Fruit fly (Drosophila melanogaster) whole organism, embryonic: Measurements from ENCODE around the gene Aatf.

Experiments used
- CG10462 ChIP-seq: fragments of 200-800 bp; sonication (Bioruptor generic); optimal IDR thresholded peaks from 2 replicates; lab custom pipeline; 2016; ENCODE audit warnings: missing biosample characterization, missing genetic modification characterization
- CG11695 ChIP-seq: fragments of 200-800 bp; sonication (Bioruptor generic); IDR thresholded peaks from 3 replicates; pipeline ENCODE4 v1.3.6; 2022; ENCODE audit warnings: missing biosample characterization, missing genetic modification characterization
- CG13296 ChIP-seq: fragments of 200-800 bp; sonication (Bioruptor generic); optimal IDR thresholded peaks from 3 replicates; lab custom pipeline; 2018; ENCODE audit warnings: missing biosample characterization, mild to moderate bottlenecking, missing genetic modification characterization
- CG13424 ChIP-seq: fragments of 200-800 bp; sonication (Bioruptor generic); optimal IDR thresholded peaks from 2 replicates; lab custom pipeline; 2019; ENCODE audit warnings: missing biosample characterization, mild to moderate bottlenecking, missing genetic modification characterization, moderate library complexity
- CG15269 ChIP-seq: fragments of 200-800 bp; sonication (Bioruptor generic); optimal IDR thresholded peaks from 2 replicates; lab custom pipeline; 2018; ENCODE audit warnings: missing biosample characterization, mild to moderate bottlenecking, missing genetic modification characterization, moderate library complexity
- CG1602 ChIP-seq: fragments of 200-800 bp; sonication (Bioruptor generic); optimal IDR thresholded peaks from 3 replicates; lab custom pipeline; 2016; ENCODE audit warnings: missing biosample characterization, missing genetic modification characterization
- CG18262 ChIP-seq: fragments of 200-800 bp; optimal IDR thresholded peaks from 3 replicates; lab custom pipeline; 2019; ENCODE audit warnings: missing biosample characterization, mild to moderate bottlenecking, missing genetic modification characterization, moderate library complexity
- CG2116 ChIP-seq: fragments of 200-800 bp; sonication (Bioruptor generic); optimal IDR thresholded peaks from 3 replicates; lab custom pipeline; 2018; ENCODE audit warnings: missing biosample characterization, mild to moderate bottlenecking, missing genetic modification characterization
- CG2120 ChIP-seq: fragments of 200-800 bp; sonication (Bioruptor generic); optimal IDR thresholded peaks from 3 replicates; lab custom pipeline; 2016; ENCODE audit warnings: missing biosample characterization, missing genetic modification characterization
- CG2129 ChIP-seq: fragments of 200-800 bp; sonication (Bioruptor generic); IDR thresholded peaks from 2 replicates; pipeline ENCODE4 v1.3.6; 2022; ENCODE audit warnings: missing biosample characterization, missing genetic modification characterization; ENCODE audit not compliant: partially characterized antibody
- CG2889 ChIP-seq: fragments of 200-800 bp; sonication (Bioruptor generic); IDR thresholded peaks from 3 replicates; pipeline ENCODE4 v1.3.6; 2022; ENCODE audit warnings: missing biosample characterization, missing genetic modification characterization
- CG30431 ChIP-seq: fragments of 200-800 bp; sonication (Bioruptor generic); optimal IDR thresholded peaks from 2 replicates; lab custom pipeline; 2017; ENCODE audit warnings: missing biosample characterization, missing genetic modification characterization
- CG33213 ChIP-seq: fragments of 200-800 bp; sonication (Bioruptor generic); optimal IDR thresholded peaks from 3 replicates; lab custom pipeline; 2016; ENCODE audit warnings: missing biosample characterization, missing genetic modification characterization
- CG3726 ChIP-seq: fragments of 200-800 bp; sonication (Bioruptor generic); IDR thresholded peaks from 3 replicates; pipeline ENCODE4, ENCODE4 v1.3.6; 2022; ENCODE audit warnings: missing biosample characterization, missing genetic modification characterization
- CG4854 ChIP-seq: fragments of 200-800 bp; sonication (Bioruptor generic); optimal IDR thresholded peaks from 2 replicates; lab custom pipeline; 2016; ENCODE audit warnings: missing biosample characterization, missing genetic modification characterization, inconsistent platforms
- CG5180 ChIP-seq: fragments of 200-800 bp; sonication (Bioruptor generic); optimal IDR thresholded peaks from 3 replicates; lab custom pipeline; 2017; ENCODE audit warnings: missing biosample characterization, missing genetic modification characterization, mild to moderate bottlenecking, moderate library complexity, missing genetic modification reagents
- CG5953 ChIP-seq: fragments of 200-800 bp; sonication (Bioruptor generic); IDR thresholded peaks from 2 replicates; pipeline ENCODE4 v1.3.6; 2022; ENCODE audit warnings: missing biosample characterization, missing genetic modification characterization
- CG7357 ChIP-seq: fragments of 200-800 bp; sonication (Bioruptor generic); IDR thresholded peaks from 3 replicates; pipeline ENCODE4 v1.3.6; 2022; ENCODE audit warnings: missing biosample characterization, missing genetic modification characterization
- CG7786 ChIP-seq: fragments of 200-800 bp; sonication (Bioruptor generic); optimal IDR thresholded peaks from 2 replicates; lab custom pipeline; 2016; ENCODE audit warnings: missing biosample characterization, missing genetic modification characterization
- CG9609 ChIP-seq: fragments of 200-800 bp; sonication (Bioruptor generic); optimal IDR thresholded peaks from 3 replicates; lab custom pipeline; 2016; ENCODE audit warnings: missing biosample characterization, missing genetic modification characterization
- CrebB ChIP-seq: fragments of 200-800 bp; sonication (Bioruptor generic); optimal IDR thresholded peaks from 3 replicates; lab custom pipeline; 2018; ENCODE audit warnings: missing biosample characterization, mild to moderate bottlenecking, missing genetic modification characterization
- D ChIP-seq, 2 experiments: fragments of 200-800 bp in 1 of 2; fragments of >200 bp in 1 of 2; sonication (Bioruptor generic) in 1 of 2; optimal IDR thresholded peaks; 2 replicates in 1 of 2; 3 replicates in 1 of 2; lab custom pipeline; 2017; ENCODE audit warnings: mild to moderate bottlenecking in 1 of 2, missing biosample characterization in 1 of 2, missing genetic modification characterization in 1 of 2, missing genetic modification reagents in 1 of 2
- Doc2 ChIP-seq: fragments of 200-800 bp; sonication (Bioruptor generic); IDR thresholded peaks from 2 replicates; pipeline ENCODE4 v1.3.6; 2022; ENCODE audit warnings: missing biosample characterization, missing genetic modification characterization
- Fer3 ChIP-seq: fragments of 200-800 bp; sonication (Bioruptor generic); optimal IDR thresholded peaks from 2 replicates; lab custom pipeline; 2018; ENCODE audit warnings: missing biosample characterization, mild to moderate bottlenecking, missing genetic modification characterization, moderate library complexity
- HHEX ChIP-seq: fragments of 200-800 bp; sonication (Bioruptor generic); optimal IDR thresholded peaks from 3 replicates; lab custom pipeline; 2017; ENCODE audit warnings: missing biosample characterization, mild to moderate bottlenecking, missing genetic modification characterization, missing genetic modification reagents
- HmgZ ChIP-seq: fragments of 200-800 bp; sonication (Bioruptor generic); optimal IDR thresholded peaks from 2 replicates; lab custom pipeline; 2018; ENCODE audit warnings: missing biosample characterization, mild to moderate bottlenecking, missing genetic modification characterization
- Lpt ChIP-seq: fragments of >200 bp; optimal IDR thresholded peaks from 2 replicates; lab custom pipeline; 2018; ENCODE audit warnings: missing biosample characterization, missing genetic modification characterization
- Nf-YB ChIP-seq: fragments of 200-800 bp; sonication (Bioruptor generic); optimal IDR thresholded peaks from 3 replicates; lab custom pipeline; 2019; ENCODE audit warnings: missing biosample characterization, mild to moderate bottlenecking, missing genetic modification characterization, moderate library complexity
- Ravus ChIP-seq: fragments of 200-800 bp; sonication (Bioruptor generic); IDR thresholded peaks from 2 replicates; pipeline ENCODE4 v1.3.6; 2022; ENCODE audit warnings: missing biosample characterization, missing genetic modification characterization
- bab2 ChIP-seq: fragments of 200-800 bp; sonication (Bioruptor generic); optimal IDR thresholded peaks from 2 replicates; lab custom pipeline; 2016; ENCODE audit warnings: missing biosample characterization, missing genetic modification characterization
- cas ChIP-seq: fragments of 200-800 bp; sonication (Bioruptor generic); IDR thresholded peaks from 2 replicates; pipeline ENCODE4 v1.3.6; 2022; ENCODE audit warnings: missing biosample characterization, missing genetic modification characterization
- chn ChIP-seq: fragments of 200-800 bp; sonication (Bioruptor generic); optimal IDR thresholded peaks from 2 replicates; lab custom pipeline; 2016; ENCODE audit warnings: missing biosample characterization, missing genetic modification characterization
- ewg ChIP-seq: fragments of 200-800 bp; sonication (Bioruptor generic); optimal IDR thresholded peaks from 3 replicates; lab custom pipeline; 2017; ENCODE audit warnings: mild to moderate bottlenecking, missing biosample characterization, missing genetic modification reagents, missing genetic modification characterization
- ind ChIP-seq: fragments of 200-800 bp; sonication (Bioruptor generic); optimal IDR thresholded peaks from 3 replicates; lab custom pipeline; 2016; ENCODE audit warnings: missing biosample characterization, missing genetic modification characterization
- kay ChIP-seq: fragments of 200-800 bp; sonication (Bioruptor generic); optimal IDR thresholded peaks from 2 replicates; lab custom pipeline; 2016; ENCODE audit warnings: missing biosample characterization, missing genetic modification characterization
- ken ChIP-seq: fragments of 200-800 bp; sonication (Bioruptor generic); IDR thresholded peaks from 3 replicates; pipeline ENCODE4 v1.3.6; 2022; ENCODE audit warnings: missing biosample characterization, missing genetic modification characterization
- lilli ChIP-seq: fragments of 200-800 bp; sonication (Bioruptor generic); optimal IDR thresholded peaks from 3 replicates; lab custom pipeline; 2016; ENCODE audit warnings: missing biosample characterization, missing genetic modification characterization
- nerfin-1 ChIP-seq: fragments of 200-800 bp; sonication (Bioruptor generic); optimal IDR thresholded peaks from 3 replicates; lab custom pipeline; 2019; ENCODE audit warnings: missing biosample characterization, mild to moderate bottlenecking, missing genetic modification characterization, moderate library complexity
- otp ChIP-seq: fragments of 200-800 bp; sonication (Bioruptor generic); IDR thresholded peaks from 3 replicates; pipeline ENCODE4, ENCODE4 v1.3.6; 2022; ENCODE audit warnings: missing biosample characterization, missing genetic modification characterization
- pb ChIP-seq: fragments of 200-800 bp; sonication (Bioruptor generic); optimal IDR thresholded peaks from 3 replicates; lab custom pipeline; 2016; ENCODE audit warnings: missing biosample characterization, missing genetic modification characterization
- prd ChIP-seq, 3 experiments: fragments of >200 bp in 2 of 3; fragments of 200-800 bp in 1 of 3; sonication (Bioruptor generic) in 1 of 3; optimal IDR thresholded peaks in 2 of 3; IDR thresholded peaks in 1 of 3; 2 replicates in 2 of 3; 3 replicates in 1 of 3; pipeline versions ENCODE4 v1.3.6 to Lab custom; 2017 to 2022; ENCODE audit warnings: missing biosample characterization in 1 of 3, missing genetic modification characterization in 1 of 3
- ranshi ChIP-seq: fragments of 200-800 bp; sonication (Bioruptor generic); IDR thresholded peaks from 2 replicates; pipeline ENCODE4 v1.3.6; 2022; ENCODE audit warnings: missing biosample characterization, missing genetic modification characterization
- slbo ChIP-seq: fragments of 200-800 bp; sonication (Bioruptor generic); IDR thresholded peaks from 2 replicates; pipeline ENCODE4 v1.3.6; 2022; ENCODE audit warnings: missing biosample characterization, missing genetic modification characterization
- sqz ChIP-seq: fragments of 200-800 bp; sonication (Bioruptor generic); optimal IDR thresholded peaks from 3 replicates; lab custom pipeline; 2018; ENCODE audit warnings: missing biosample characterization, mild to moderate bottlenecking, missing genetic modification characterization
- ssp ChIP-seq: fragments of 200-800 bp; sonication (Bioruptor generic); IDR thresholded peaks from 2 replicates; pipeline ENCODE4 v1.3.6; 2022; ENCODE audit warnings: missing biosample characterization, missing genetic modification characterization
- tgo ChIP-seq: fragments of 200-800 bp; sonication (Bioruptor generic); IDR thresholded peaks from 3 replicates; pipeline ENCODE4 v1.3.6; 2022; ENCODE audit warnings: missing biosample characterization, missing genetic modification characterization
- tin ChIP-seq: fragments of 200-800 bp; sonication (Bioruptor generic); optimal IDR thresholded peaks from 3 replicates; lab custom pipeline; 2016; ENCODE audit warnings: missing biosample characterization, missing genetic modification characterization
- zf30C ChIP-seq: fragments of 200-800 bp; sonication (Bioruptor generic); optimal IDR thresholded peaks from 3 replicates; lab custom pipeline; 2018; ENCODE audit warnings: missing biosample characterization, mild to moderate bottlenecking, missing genetic modification characterization

The Aatf gene

dm6 chr2L:6673211-6674012, 44.0 kb upstream of the Aatf start, which contains the start of gene Spn27A (continued):
- TF ChIP-seq ind (GFP tag; lab: Kevin White, UChicago) (peak; percentile 29), Nf-YB (GFP tag; lab: Kevin White, UChicago) (peak; percentile 2), otp (GFP tag; lab: Robert Waterston, UW) (no peak), slbo (GFP tag; lab: Robert Waterston, UW) (peak; percentile 38; the same call in 1 of the 2 replicates), CG13424 (tag; lab: Kevin White, UChicago) (peak; percentile 61), cas (GFP tag; lab: Robert Waterston, UW) (no peak), Lpt (GFP tag; lab: Kevin White, UChicago) (no peak), CG30431 (peak; percentile 22), chn (GFP tag; lab: Kevin White, UChicago) (peak; percentile 28), lilli (peak; percentile 71), CG4854 (peak; percentile 35), ranshi (no peak), HmgZ (tag; lab: Kevin White, UChicago) (peak; percentile 55), kay (GFP tag; lab: Kevin White, UChicago) (peak; percentile 53), CG11695 (GFP tag; lab: Robert Waterston, UW) (0 out of 3 replicates have a peak, but pooled peaks have one; percentile 19), CG10462 (GFP tag; lab: Kevin White, UChicago) (peak; percentile 15), CG7786 (GFP tag; lab: Kevin White, UChicago) (peak; percentile 55), zf30C (GFP tag; lab: Kevin White, UChicago) (peak; percentile 6), Ravus (GFP tag; lab: Robert Waterston, UW) (no peak), CG33213 (GFP tag; lab: Kevin White, UChicago) (peak; percentile 52), CG13296 (GFP tag; lab: Kevin White, UChicago) (peak; percentile 21), CG5953 (GFP tag; lab: Robert Waterston, UW) (no peak), CG5180 (GFP tag; lab: Kevin White, UChicago) (peak; percentile 21), CG2120 (GFP tag; lab: Kevin White, UChicago) (peak; percentile 76), tin (peak; percentile 48), CG2129 (GFP tag; lab: Robert Waterston, UW) (no peak), prd (optimal IDR thresholded peaks at IDR 0.05; lab: Kevin White, UChicago) (no peak), prd (GFP tag; IDR thresholded peaks at IDR 0.05; lab: Robert Waterston, UW) (peak; percentile 54; the same call in 2 of the 3 replicates), bab2 (GFP tag; lab: Kevin White, UChicago) (peak; percentile 59), pb (GFP tag; lab: Kevin White, UChicago) (peak; percentile 32), sqz (GFP tag; lab: Kevin White, UChicago) (peak; percentile 78), ssp (peak; percentile 20; the same call in 1 of the 2 replicates), CrebB (tag; lab: Kevin White, UChicago) (peak; percentile 28), CG2116 (peak; percentile 31), CG18262 (tag; lab: Kevin White, UChicago) (peak; percentile 71), Fer3 (tag; lab: Kevin White, UChicago) (peak; percentile 38), CG3726 (GFP tag; lab: Robert Waterston, UW) (no peak; the same call in 2 of the 3 replicates), CG9609 (GFP tag; lab: Kevin White, UChicago) (peak; percentile 46), Doc2 (GFP tag; lab: Robert Waterston, UW) (no peak), D (optimal IDR thresholded peaks at IDR 0.05; lab: Kevin White, UChicago) (no peak), D (GFP tag; optimal IDR thresholded peaks at IDR 0.05; lab: Kevin White, UChicago) (peak; percentile 60), CG7357 (GFP tag; lab: Robert Waterston, UW) (peak; percentile 44; the same call in 1 of the 3 replicates), CG2889 (GFP tag; lab: Robert Waterston, UW) (no peak), ewg (GFP tag; lab: Kevin White, UChicago) (peak; percentile 33), tgo (GFP tag; lab: Robert Waterston, UW) (peak; percentile 32; the same call in 1 of the 3 replicates), ken (GFP tag; lab: Robert Waterston, UW) (peak; percentile 50; the same call in 2 of the 3 replicates), CG1602 (peak; percentile 46), nerfin-1 (tag; lab: Kevin White, UChicago) (peak; percentile 76), HHEX (GFP tag; lab: Kevin White, UChicago) (peak; percentile 60), CG15269 (tag; lab: Kevin White, UChicago) (peak; percentile 79)
